Fruit fly (Drosophila melanogaster) whole organism, embryonic: ENCODE data around the gene CG14253.
A peak's percentile ranks its signal among the peaks of the same experiment; 100 is the strongest.

ENCODE experiments used
- CG10321 ChIP-seq: fragments of 200-800 bp; sonication (Bioruptor generic); IDR thresholded peaks from 2 replicates; pipeline ENCODE4 v1.3.6; 2022; ENCODE audit warnings: missing biosample characterization, missing genetic modification characterization
- CG14667 ChIP-seq: fragments of 200-800 bp; sonication (Bioruptor generic); IDR thresholded peaks from 2 replicates; pipeline ENCODE4 v1.3.6; 2022; ENCODE audit warnings: missing biosample characterization, missing genetic modification characterization
- CG17829 ChIP-seq: fragments of 200-800 bp; optimal IDR thresholded peaks from 2 replicates; lab custom pipeline; 2019; ENCODE audit warnings: missing biosample characterization, mild to moderate bottlenecking, missing genetic modification characterization, moderate library complexity
- CG32772 ChIP-seq: fragments of 200-800 bp; sonication (Bioruptor generic); IDR thresholded peaks from 2 replicates; pipeline ENCODE4 v1.3.6; 2022; ENCODE audit warnings: missing biosample characterization, missing genetic modification characterization
- CG34422 ChIP-seq: fragments of 200-800 bp; sonication (Bioruptor generic); IDR thresholded peaks from 3 replicates; pipeline ENCODE4 v1.3.6; 2022; ENCODE audit warnings: missing biosample characterization, missing genetic modification characterization
- Gsc ChIP-seq: fragments of 200-800 bp; sonication (Bioruptor generic); IDR thresholded peaks from 2 replicates; pipeline ENCODE4 v1.3.6; 2022; ENCODE audit warnings: missing biosample characterization, missing genetic modification characterization
- PHDP ChIP-seq: fragments of 200-800 bp; sonication (Bioruptor generic); optimal IDR thresholded peaks from 3 replicates; lab custom pipeline; 2018; ENCODE audit warnings: missing biosample characterization, mild to moderate bottlenecking, missing genetic modification characterization, moderate library complexity
- btn ChIP-seq: fragments of 200-800 bp; sonication (Bioruptor generic); optimal IDR thresholded peaks from 2 replicates; lab custom pipeline; 2016; ENCODE audit warnings: missing biosample characterization, missing genetic modification characterization
- fru ChIP-seq: fragments of >200 bp; optimal IDR thresholded peaks from 2 replicates; lab custom pipeline; 2017
- onecut ChIP-seq: fragments of 200-800 bp; sonication (Bioruptor generic); IDR thresholded peaks from 2 replicates; pipeline ENCODE4 v1.3.6; 2022; ENCODE audit warnings: missing biosample characterization, missing genetic modification characterization
- otp ChIP-seq: fragments of 200-800 bp; sonication (Bioruptor generic); IDR thresholded peaks from 3 replicates; pipeline ENCODE4, ENCODE4 v1.3.6; 2022; ENCODE audit warnings: missing biosample characterization, missing genetic modification characterization
- prd ChIP-seq, 3 experiments: fragments of >200 bp in 2 of 3; fragments of 200-800 bp in 1 of 3; sonication (Bioruptor generic) in 1 of 3; optimal IDR thresholded peaks in 2 of 3; IDR thresholded peaks in 1 of 3; 2 replicates in 2 of 3; 3 replicates in 1 of 3; pipeline versions ENCODE4 v1.3.6 to Lab custom; 2017 to 2022; ENCODE audit warnings: missing biosample characterization in 1 of 3, missing genetic modification characterization in 1 of 3
- scrt ChIP-seq: fragments of 200-800 bp; sonication (Bioruptor generic); optimal IDR thresholded peaks from 2 replicates; lab custom pipeline; 2018; ENCODE audit warnings: missing biosample characterization, mild to moderate bottlenecking, missing genetic modification characterization, moderate library complexity

- TF ChIP-seq otp (GFP tag; lab: Robert Waterston, UW) = no peak
- TF ChIP-seq fru = no peak
- no peak for TF ChIP-seq Gsc (GFP tag; lab: Robert Waterston, UW)
- TF ChIP-seq CG14667 (GFP tag; lab: Robert Waterston, UW) = no peak
- no peak for TF ChIP-seq CG10321 (GFP tag; lab: Robert Waterston, UW)
- no peak for TF ChIP-seq CG34422 (GFP tag; lab: Robert Waterston, UW)
- TF ChIP-seq prd (optimal IDR thresholded peaks at IDR 0.05; lab: Kevin White, UChicago) = no peak
- no peak for TF ChIP-seq prd (GFP tag; IDR thresholded peaks at IDR 0.05; lab: Robert Waterston, UW)
- TF ChIP-seq CG32772 (GFP tag; lab: Robert Waterston, UW) = no peak
- no peak for TF ChIP-seq CG17829
- no peak for TF ChIP-seq btn
- peak; percentile 13 for TF ChIP-seq scrt (GFP tag; lab: Kevin White, UChicago)
- TF ChIP-seq onecut (GFP tag; lab: Robert Waterston, UW) = no peak
- TF ChIP-seq PHDP (tag; lab: Kevin White, UChicago) = peak; percentile 30
These were observed 31.0 kb upstream of the CG14253 start, which contains the start of gene Spag1 for dm6 chr3R:26947296-26947880.
